Fruit fly (Drosophila melanogaster): ENCODE measurements around the gene Mkp.

Gene Mkp

dm6 chr3L:225120-225519 is 40.8 kb upstream of the Mkp start (continued):
- TF ChIP-seq oc (tag; optimal IDR thresholded peaks at IDR 0.05), result no peak
- TF ChIP-seq pita (GFP tag; optimal IDR thresholded peaks at IDR 0.05), result no peak
- TF ChIP-seq Sin3A (optimal IDR thresholded peaks at IDR 0.05), result no peak
- TF ChIP-seq CG12299 (tag; optimal IDR thresholded peaks at IDR 0.05), result peak; percentile 13
- no peak for TF ChIP-seq chif (GFP tag; optimal IDR thresholded peaks at IDR 0.05)
- no peak for TF ChIP-seq Meics (GFP tag; optimal IDR thresholded peaks at IDR 0.05)
- TF ChIP-seq CG18476 (GFP tag; optimal IDR thresholded peaks at IDR 0.05), result no peak

- TF ChIP-seq CG18011 (GFP tag; optimal IDR thresholded peaks at IDR 0.05), result no peak
- no peak for TF ChIP-seq Oaz (GFP tag; IDR thresholded peaks at IDR 0.05)
- TF ChIP-seq CG18619 (GFP tag; optimal IDR thresholded peaks at IDR 0.05), result peak; percentile 52
- peak; percentile 18 for TF ChIP-seq CG15514 (GFP tag; optimal IDR thresholded peaks at IDR 0.05)
- no peak for TF ChIP-seq mld (GFP tag; IDR thresholded peaks at IDR 0.05; ENCODE audit: partially characterized antibody)
- TF ChIP-seq pum (GFP tag; optimal IDR thresholded peaks at IDR 0.05), result no peak
- TF ChIP-seq B-H1 (GFP tag; IDR thresholded peaks at IDR 0.05), result peak; percentile 46; the same call in 1 of the 3 replicates
- peak; percentile 9; the same call in 1 of the 2 replicates for TF ChIP-seq CG10959 (GFP tag; IDR thresholded peaks at IDR 0.05)
- peak; percentile 31 for TF ChIP-seq Meics (GFP tag; optimal IDR thresholded peaks at IDR 0.05)
- peak; percentile 74; the same call in 1 of the 3 replicates for TF ChIP-seq CG2199 (GFP tag; IDR thresholded peaks at IDR 0.05)
- TF ChIP-seq CG14050 (GFP tag; IDR thresholded peaks at IDR 0.05), result no peak; the same call in 2 of the 3 replicates
- TF ChIP-seq CG32767 (GFP tag; IDR thresholded peaks at IDR 0.05), result peak; percentile 91
- TF ChIP-seq Lim3 (GFP tag; IDR thresholded peaks at IDR 0.05), result no peak
- no peak for TF ChIP-seq bcd (GFP tag; optimal IDR thresholded peaks at IDR 0.05)
- TF ChIP-seq tx (GFP tag; optimal IDR thresholded peaks at IDR 0.05), result no peak
- no peak for TF ChIP-seq CG33557 (GFP tag; optimal IDR thresholded peaks at IDR 0.05)
- peak; percentile 98 for TF ChIP-seq scrt (GFP tag; optimal IDR thresholded peaks at IDR 0.05)
- 0 out of 4 replicates have a peak, but pooled peaks have one; percentile 13 for TF ChIP-seq Gug (GFP tag; IDR thresholded peaks at IDR 0.05)
- TF ChIP-seq hb (GFP tag; IDR thresholded peaks at IDR 0.05; ENCODE audit: partially characterized antibody), result no peak
- TF ChIP-seq lab (GFP tag; optimal IDR thresholded peaks at IDR 0.05), result peak; percentile 16
- TF ChIP-seq Mad (GFP tag; optimal IDR thresholded peaks at IDR 0.05), result no peak
- TF ChIP-seq sug (tag; optimal IDR thresholded peaks at IDR 0.05), result peak; percentile 44
- TF ChIP-seq sens (GFP tag), result peak; percentile 75
- peak; percentile 51; the same call in 1 of the 2 replicates for TF ChIP-seq CG11247 (GFP tag; IDR thresholded peaks at IDR 0.05)
- no peak for TF ChIP-seq zen2 (GFP tag; IDR thresholded peaks at IDR 0.05; ENCODE audit: partially characterized antibody)
- TF ChIP-seq Sry-δ (GFP tag; optimal IDR thresholded peaks at IDR 0.05), result no peak
- TF ChIP-seq CG10321 (GFP tag; IDR thresholded peaks at IDR 0.05), result peak; percentile 96
- TF ChIP-seq lbe (GFP tag; optimal IDR thresholded peaks at IDR 0.05), result peak; percentile 4
- TF ChIP-seq chm (GFP tag; IDR thresholded peaks at IDR 0.05), result peak; percentile 82
- TF ChIP-seq CG7745 (tag; optimal IDR thresholded peaks at IDR 0.05), result no peak
- TF ChIP-seq HLH54F (GFP tag; optimal IDR thresholded peaks at IDR 0.05), result no peak
- TF ChIP-seq gem (tag; optimal IDR thresholded peaks at IDR 0.05), result no peak
- TF ChIP-seq CG8765 (GFP tag; IDR thresholded peaks at IDR 0.05), result no peak
- peak; percentile 76 for TF ChIP-seq CG34422 (GFP tag; IDR thresholded peaks at IDR 0.05)
- TF ChIP-seq otp (GFP tag; IDR thresholded peaks at IDR 0.05), result peak; percentile 10; the same call in 1 of the 3 replicates
- peak; percentile 1 for TF ChIP-seq fd64A (GFP tag; optimal IDR thresholded peaks at IDR 0.05)
- TF ChIP-seq tgo (GFP tag; IDR thresholded peaks at IDR 0.05), result no peak
- no peak for TF ChIP-seq CG17829 (tag; optimal IDR thresholded peaks at IDR 0.05)
- TF ChIP-seq HLHmδ (GFP tag; optimal IDR thresholded peaks at IDR 0.05), result peak; percentile 74
- peak; percentile 68; the same call in 3 of the 4 replicates for TF ChIP-seq chinmo (GFP tag; IDR thresholded peaks at IDR 0.05; ENCODE audit: partially characterized antibody)
- TF ChIP-seq crp (GFP tag; optimal IDR thresholded peaks at IDR 0.05), result peak in 1 of 2 experiments; percentile 46
These were observed 39.9 kb upstream of the Mkp start for dm6 chr3L:224004-224951.

Data from whole organism, embryonic.